Worm (Caenorhabditis elegans): ENCODE data around the gene best-9.

Gene best-9

DNA sequence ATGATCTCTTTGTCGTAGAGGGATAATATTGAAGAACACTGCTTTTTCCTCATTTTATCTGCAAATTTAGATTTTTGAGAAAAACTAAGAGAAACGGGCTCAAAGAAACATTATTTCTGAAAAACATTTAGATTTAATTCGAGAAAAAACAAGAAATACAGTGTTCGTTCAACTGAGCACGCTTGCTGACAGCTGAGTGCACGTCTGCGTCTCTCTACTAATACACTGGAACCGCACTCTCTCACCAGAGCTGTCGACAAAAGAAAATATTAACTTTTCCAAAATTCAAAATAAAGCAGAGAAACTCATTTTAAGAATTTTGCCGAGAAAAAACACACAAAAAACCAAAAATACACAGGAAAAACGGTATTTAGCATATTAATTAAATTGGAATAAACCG lies 52.8 kb downstream of the best-9 start, which contains the start of gene drh-1:
Gene drh-1, minus strand, starts transcription at position 58 of the 400 bp plus-strand sequence.
- TF ChIP-seq scrt-1 (GFP tag; IDR thresholded peaks at IDR 0.05) (no peak), ceh-13 (GFP tag; optimal IDR thresholded peaks at IDR 0.05) (no peak)

All from whole organism, early embryonic.